Fruit fly (Drosophila melanogaster): Measurements from ENCODE around the gene CG7806.

The CG7806 gene

DNA sequence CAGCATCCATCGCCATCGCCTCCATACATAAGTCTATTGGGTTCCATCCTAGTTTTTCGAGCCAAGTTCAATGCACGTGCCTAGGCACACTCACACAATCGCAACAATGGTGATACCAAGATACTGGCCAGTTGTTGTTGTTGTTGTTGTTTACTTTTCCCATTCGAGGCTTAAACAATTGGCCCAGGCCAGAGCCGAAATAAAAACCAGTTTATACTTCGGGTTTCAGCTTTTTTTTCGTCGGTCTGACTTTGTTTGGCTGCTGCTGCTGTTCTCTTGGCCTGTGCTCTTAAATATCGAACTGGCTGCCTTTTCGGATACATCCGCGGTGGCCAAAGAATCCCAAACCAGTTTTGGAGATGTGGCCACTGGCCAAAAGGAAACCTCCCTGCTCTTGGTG, 31.0 kb upstream of the CG7806 start:
- TF ChIP-seq psq (optimal IDR thresholded peaks at IDR 0.05) (no peak), insv (optimal IDR thresholded peaks at IDR 0.05) (no peak), Sin3A (optimal IDR thresholded peaks at IDR 0.05) (no peak), h (optimal IDR thresholded peaks at IDR 0.05) (no peak), ttk (optimal IDR thresholded peaks at IDR 0.05) (no peak), Myc (optimal IDR thresholded peaks at IDR 0.05) (no peak)

DNA sequence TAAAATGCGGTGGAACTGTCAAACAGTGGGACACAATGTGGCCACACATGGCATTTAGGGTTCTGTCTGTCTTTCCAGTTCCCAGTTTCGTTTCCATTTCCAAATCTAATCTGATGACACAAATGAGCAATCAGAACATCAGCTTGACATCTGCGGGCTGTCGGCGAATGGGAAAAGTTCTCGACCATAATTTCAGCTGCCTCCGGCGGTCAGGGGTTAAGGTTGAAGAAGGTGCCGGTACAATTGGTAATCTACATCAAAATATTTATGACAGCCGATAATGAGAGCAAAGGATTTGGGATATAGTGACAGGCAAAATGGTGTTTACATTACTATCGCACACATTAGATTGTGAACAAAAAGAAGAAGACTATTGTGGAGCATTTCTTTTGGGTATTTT, 29.3 kb upstream of the CG7806 start:
- no peak for TF ChIP-seq insv (optimal IDR thresholded peaks at IDR 0.05)
- TF ChIP-seq Myc (optimal IDR thresholded peaks at IDR 0.05), result no peak
- TF ChIP-seq ttk (optimal IDR thresholded peaks at IDR 0.05), result no peak
- no peak for TF ChIP-seq h (optimal IDR thresholded peaks at IDR 0.05)
- TF ChIP-seq psq (optimal IDR thresholded peaks at IDR 0.05), result no peak
- no peak for TF ChIP-seq Sin3A (optimal IDR thresholded peaks at IDR 0.05)

DNA sequence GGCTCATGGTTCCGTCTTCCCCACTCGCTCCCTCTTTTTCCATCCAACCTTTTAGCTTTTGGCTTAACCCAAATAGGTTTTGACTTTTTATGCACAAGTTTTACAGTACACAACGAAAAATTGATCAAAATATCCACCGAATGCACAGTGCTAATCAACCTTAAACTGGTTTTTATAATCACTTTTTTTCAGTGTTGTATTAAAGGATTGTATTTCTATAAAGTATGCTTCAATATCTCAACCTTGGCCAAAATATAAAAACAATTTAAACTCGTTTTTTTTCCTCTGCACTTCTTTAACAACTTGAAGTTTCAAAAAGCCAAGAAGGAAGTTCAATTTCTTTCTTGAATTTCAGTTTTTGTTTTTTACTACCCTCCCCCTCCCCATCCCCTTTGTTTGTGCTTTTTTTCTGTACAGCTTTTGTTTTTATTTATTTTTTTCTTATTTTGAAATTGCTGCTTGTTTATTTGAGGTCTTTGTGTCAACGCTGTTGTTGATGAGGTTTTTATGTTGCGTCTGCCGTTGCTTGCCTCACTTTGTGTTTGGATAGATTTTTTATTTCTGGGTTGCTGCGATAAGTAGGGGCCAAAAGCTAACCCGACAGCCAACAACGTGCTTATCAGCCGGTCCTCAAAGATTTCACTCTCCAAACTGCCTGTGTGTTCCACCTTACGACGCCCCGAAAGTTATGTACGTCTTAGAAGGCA, 26.1 kb upstream of the CG7806 start:
- no peak for TF ChIP-seq insv (optimal IDR thresholded peaks at IDR 0.05)
- no peak for TF ChIP-seq psq (optimal IDR thresholded peaks at IDR 0.05)
- TF ChIP-seq ttk (optimal IDR thresholded peaks at IDR 0.05), result no peak
- no peak for TF ChIP-seq h (optimal IDR thresholded peaks at IDR 0.05)
- no peak for TF ChIP-seq Myc (optimal IDR thresholded peaks at IDR 0.05)
- no peak for TF ChIP-seq Sin3A (optimal IDR thresholded peaks at IDR 0.05)

DNA sequence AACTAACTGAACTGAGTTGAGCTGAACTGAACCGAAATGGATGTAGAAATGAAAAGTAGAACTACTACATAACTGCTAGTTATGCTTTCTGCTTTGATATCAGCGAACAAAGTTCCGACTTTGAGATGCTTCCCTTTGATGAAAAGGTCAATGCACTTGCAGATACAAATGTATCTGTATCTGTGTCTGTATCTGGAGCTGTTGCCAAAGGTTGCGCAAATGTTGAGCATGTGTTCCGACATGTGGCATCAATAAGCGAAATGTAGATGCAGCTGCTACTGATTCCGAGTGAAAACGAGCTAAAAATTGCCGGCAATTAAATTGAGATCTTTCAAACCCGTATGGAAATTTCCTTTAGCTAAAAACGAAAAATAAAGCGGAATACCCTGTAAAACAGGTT, 24.6 kb upstream of the CG7806 start:
- TF ChIP-seq h (optimal IDR thresholded peaks at IDR 0.05), result no peak
- no peak for TF ChIP-seq psq (optimal IDR thresholded peaks at IDR 0.05)
- no peak for TF ChIP-seq insv (optimal IDR thresholded peaks at IDR 0.05)
- TF ChIP-seq ttk (optimal IDR thresholded peaks at IDR 0.05), result no peak
- TF ChIP-seq Sin3A (optimal IDR thresholded peaks at IDR 0.05), result no peak
- TF ChIP-seq Myc (optimal IDR thresholded peaks at IDR 0.05), result no peak

DNA sequence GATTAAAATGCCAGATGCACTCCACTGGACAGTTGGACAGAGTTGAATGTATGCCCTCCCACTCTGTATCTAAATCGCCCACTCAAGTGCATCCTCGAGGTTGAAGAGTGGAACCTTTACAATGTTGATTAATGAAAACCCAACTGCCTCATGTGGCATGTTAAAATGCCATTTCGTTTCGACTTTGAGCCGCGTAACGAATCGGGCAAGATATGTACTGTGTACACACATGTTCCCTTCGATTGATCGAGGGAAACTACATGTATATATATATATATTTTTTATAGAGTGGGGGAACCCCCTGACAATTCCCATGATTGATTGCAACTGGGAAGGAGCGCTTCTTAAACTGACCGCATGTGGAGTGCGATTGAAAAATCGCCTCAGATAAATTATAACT, 23.1 kb upstream of the CG7806 start:
- no peak for TF ChIP-seq h (optimal IDR thresholded peaks at IDR 0.05)
- TF ChIP-seq ttk (optimal IDR thresholded peaks at IDR 0.05), result no peak
- no peak for TF ChIP-seq insv (optimal IDR thresholded peaks at IDR 0.05)
- no peak for TF ChIP-seq Sin3A (optimal IDR thresholded peaks at IDR 0.05)
- TF ChIP-seq psq (optimal IDR thresholded peaks at IDR 0.05), result no peak
- no peak for TF ChIP-seq Myc (optimal IDR thresholded peaks at IDR 0.05)

DNA sequence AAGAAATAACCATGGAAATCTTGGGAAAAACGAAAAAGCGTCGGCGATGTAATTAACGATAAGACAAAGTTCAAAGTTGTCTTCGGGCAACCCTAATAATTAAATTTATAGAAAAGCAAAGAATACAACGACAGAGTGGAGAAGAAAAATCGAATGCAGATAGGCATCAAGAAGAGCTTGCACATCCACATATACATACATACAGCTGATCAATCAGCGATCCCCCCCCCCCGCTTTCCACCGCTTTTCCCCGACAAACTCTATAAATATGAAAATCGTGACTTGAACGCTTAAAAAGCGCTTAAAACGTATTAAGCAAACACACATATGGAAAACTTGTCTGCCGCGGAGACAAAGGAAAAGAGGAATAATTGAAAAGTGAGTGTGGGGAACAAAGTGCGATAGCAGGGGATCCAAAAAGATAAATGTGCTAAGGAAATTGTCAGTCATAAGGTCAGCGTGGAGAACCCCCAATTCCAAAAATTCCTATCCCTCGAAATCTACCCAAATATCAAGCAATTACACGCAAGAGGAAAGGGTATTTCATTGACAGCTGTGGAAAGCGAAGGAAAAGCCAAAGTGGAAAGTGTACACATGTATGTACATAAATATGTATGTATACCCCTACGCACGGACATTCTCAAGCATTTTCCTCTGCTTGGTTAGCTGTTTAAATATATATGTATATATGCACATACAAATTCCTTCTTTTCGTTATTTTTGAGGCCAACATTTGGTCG, 21.7 kb upstream of the CG7806 start:
- TF ChIP-seq ttk (optimal IDR thresholded peaks at IDR 0.05), result no peak
- TF ChIP-seq psq (optimal IDR thresholded peaks at IDR 0.05), result no peak
- TF ChIP-seq h (optimal IDR thresholded peaks at IDR 0.05), result no peak
- no peak for TF ChIP-seq Sin3A (optimal IDR thresholded peaks at IDR 0.05)
- no peak for TF ChIP-seq Myc (optimal IDR thresholded peaks at IDR 0.05)
- TF ChIP-seq insv (optimal IDR thresholded peaks at IDR 0.05), result no peak

DNA sequence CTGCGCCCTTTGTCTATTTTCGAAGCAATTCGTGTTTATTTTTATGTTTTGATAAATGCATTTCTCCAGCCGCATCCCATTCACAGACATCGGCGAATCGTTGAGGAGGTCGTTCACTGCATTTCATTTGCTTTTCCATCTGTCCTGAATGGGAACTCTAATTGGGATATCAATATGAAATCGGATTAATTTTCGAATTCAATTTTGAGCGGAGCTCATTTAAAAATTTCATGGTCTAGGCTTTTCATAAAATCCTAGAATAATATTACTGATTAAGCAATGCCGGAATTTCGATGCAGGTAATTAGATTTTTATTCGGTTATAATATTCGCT, 21.1 kb upstream of the CG7806 start:
- TF ChIP-seq insv (optimal IDR thresholded peaks at IDR 0.05) (no peak), ttk (optimal IDR thresholded peaks at IDR 0.05) (no peak)

DNA sequence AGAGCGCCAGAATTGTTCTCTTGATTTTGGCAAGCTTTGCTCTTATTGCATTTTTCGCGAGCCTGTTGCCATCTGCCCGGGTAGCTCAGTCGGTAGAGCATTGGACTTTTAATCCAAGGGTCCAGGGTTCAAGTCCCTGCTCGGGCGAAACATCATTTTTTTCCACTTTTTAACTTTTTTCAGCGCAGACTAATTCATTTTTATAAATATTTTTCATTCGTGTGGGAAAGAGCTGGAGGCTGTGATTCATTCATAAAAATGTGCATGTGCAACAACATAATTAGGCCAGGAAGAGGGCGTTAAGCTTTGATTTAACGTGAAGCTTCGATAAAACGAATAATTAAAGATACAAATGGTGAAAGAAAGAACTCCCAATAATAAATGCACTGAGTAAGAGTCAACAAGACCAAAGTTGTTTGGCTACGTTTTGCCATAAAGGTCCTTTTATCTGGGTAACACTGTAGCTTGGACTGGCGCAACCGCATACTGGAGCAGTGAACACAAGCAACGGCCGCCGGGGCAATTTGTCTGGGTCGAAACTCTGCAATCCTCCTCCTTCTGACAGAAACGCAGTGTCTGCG, 20.5 kb upstream of the CG7806 start:
- TF ChIP-seq ttk (optimal IDR thresholded peaks at IDR 0.05), result no peak
- TF ChIP-seq psq (optimal IDR thresholded peaks at IDR 0.05), result no peak
- TF ChIP-seq Myc (optimal IDR thresholded peaks at IDR 0.05), result no peak
- no peak for TF ChIP-seq h (optimal IDR thresholded peaks at IDR 0.05)
- no peak for TF ChIP-seq insv (optimal IDR thresholded peaks at IDR 0.05)
- TF ChIP-seq Sin3A (optimal IDR thresholded peaks at IDR 0.05), result no peak

DNA sequence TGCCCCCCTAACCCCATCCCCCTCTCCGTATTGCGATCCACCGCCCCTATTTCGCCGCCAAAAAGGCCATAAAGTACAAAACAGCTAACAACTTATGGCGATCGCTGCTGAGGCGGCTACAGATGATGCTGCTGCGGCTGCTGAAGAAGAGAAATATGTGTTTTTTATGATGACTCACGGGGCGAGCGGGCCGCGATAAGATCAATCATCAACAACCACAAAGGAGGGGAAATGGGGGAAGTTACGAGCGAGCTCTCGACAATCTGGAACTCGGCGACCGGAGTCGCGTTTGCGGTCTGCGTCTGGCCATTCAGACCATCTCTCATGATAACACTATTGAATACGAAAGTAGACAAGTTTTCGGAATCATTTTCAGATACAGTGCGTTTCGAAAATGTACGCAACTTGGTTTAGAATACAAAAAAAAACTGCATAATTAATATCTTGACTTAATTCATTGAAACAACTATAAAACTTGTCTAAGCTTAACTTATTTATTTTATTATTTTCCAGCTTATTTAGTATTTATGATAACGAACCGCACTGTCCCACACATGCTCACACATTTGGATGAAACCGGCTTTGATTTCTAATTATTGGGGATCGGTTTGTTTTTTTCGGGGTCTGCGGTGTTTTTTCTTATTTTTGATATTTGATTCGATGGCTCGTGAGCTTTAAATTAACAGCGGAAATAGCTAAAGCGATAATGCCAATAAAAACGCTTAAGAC, 18.9 kb upstream of the CG7806 start:
- TF ChIP-seq Myc (optimal IDR thresholded peaks at IDR 0.05) (no peak), h (optimal IDR thresholded peaks at IDR 0.05) (no peak), psq (optimal IDR thresholded peaks at IDR 0.05) (no peak), insv (optimal IDR thresholded peaks at IDR 0.05) (no peak), Sin3A (optimal IDR thresholded peaks at IDR 0.05) (no peak), ttk (optimal IDR thresholded peaks at IDR 0.05) (no peak)

DNA sequence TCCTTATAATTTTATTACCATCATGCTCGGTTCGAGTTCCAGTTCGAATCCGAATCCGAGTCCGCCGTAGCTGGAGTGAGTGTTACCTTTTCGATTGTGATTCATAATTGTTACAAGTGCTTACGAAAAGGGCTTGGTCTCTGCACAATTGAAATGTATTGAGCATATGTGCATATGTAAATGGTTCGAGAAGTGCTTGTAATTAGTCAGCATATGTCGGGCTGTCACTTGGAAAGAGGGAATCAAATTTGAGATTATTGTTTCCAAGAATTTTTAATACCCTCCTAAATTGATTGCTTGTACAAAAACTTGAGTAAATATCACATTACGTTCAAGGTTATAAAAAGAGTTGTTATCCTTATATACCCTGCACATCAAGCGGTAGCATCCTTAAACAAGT, 17.8 kb upstream of the CG7806 start:
- TF ChIP-seq h (optimal IDR thresholded peaks at IDR 0.05), result no peak
- no peak for TF ChIP-seq Sin3A (optimal IDR thresholded peaks at IDR 0.05)
- no peak for TF ChIP-seq psq (optimal IDR thresholded peaks at IDR 0.05)
- TF ChIP-seq Myc (optimal IDR thresholded peaks at IDR 0.05), result no peak
- TF ChIP-seq ttk (optimal IDR thresholded peaks at IDR 0.05), result no peak

DNA sequence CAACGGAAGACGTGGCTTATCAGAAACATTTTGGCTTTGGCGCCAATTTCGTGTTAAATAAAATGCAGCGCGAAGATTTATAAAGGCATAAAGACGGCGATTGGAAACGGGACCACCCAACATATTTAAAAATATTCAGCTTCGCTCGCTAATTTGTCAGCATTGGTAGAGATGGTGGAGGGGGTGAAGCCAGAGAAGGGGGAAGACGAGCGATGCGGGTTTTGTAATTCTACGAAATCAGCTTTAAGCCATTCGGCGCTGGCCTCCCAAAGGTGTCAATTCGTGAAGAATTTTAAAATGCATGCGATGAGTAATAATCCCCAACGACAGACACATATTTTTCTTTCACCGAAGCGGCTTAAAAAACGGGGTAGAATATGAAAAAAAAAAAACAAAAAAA, 17.2 kb upstream of the CG7806 start:
- TF ChIP-seq Sin3A (optimal IDR thresholded peaks at IDR 0.05), result no peak
- no peak for TF ChIP-seq ttk (optimal IDR thresholded peaks at IDR 0.05)
- TF ChIP-seq psq (optimal IDR thresholded peaks at IDR 0.05), result no peak
- no peak for TF ChIP-seq h (optimal IDR thresholded peaks at IDR 0.05)
- no peak for TF ChIP-seq Myc (optimal IDR thresholded peaks at IDR 0.05)
- no peak for TF ChIP-seq insv (optimal IDR thresholded peaks at IDR 0.05)

DNA sequence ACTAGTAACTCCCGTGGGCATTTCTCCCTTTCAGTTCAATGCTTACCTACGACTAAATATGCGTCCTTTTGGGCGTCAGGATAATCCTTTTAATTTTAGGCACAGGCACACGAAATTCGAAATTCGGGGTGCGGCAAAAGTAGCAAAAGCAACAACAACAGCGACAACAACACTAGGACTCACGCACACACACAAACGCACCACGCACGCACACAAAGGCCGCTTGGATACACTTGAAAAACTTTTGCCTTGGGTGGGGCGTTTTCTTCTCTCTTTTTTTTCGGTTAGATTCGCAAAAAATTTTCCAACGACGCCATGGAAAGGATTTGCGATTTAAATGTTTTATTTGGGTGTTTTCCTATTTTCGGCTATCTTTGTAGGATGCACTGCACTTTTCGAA, 14.8 kb upstream of the CG7806 start:
- TF ChIP-seq Myc (optimal IDR thresholded peaks at IDR 0.05) (no peak), Sin3A (optimal IDR thresholded peaks at IDR 0.05) (no peak), insv (optimal IDR thresholded peaks at IDR 0.05) (no peak)
